Worm (Caenorhabditis elegans) whole organism, L4 larva: ENCODE data around the gene chst-1.

Source experiments
- F26F4.8 ChIP-seq: fragments of 200-800 bp; sonication (Bioruptor generic); conservative IDR thresholded peaks from 2 replicates; pipeline ENCODE4 v1.3.6; 2022; ENCODE audit warnings: missing genetic modification characterization, missing compliant biosample characterization
- F37D6.2 ChIP-seq: sonication (generic microtip); optimal IDR thresholded peaks from 2 replicates; lab custom pipeline; 2016; ENCODE audit warnings: mild to moderate bottlenecking, missing genetic modification characterization, missing compliant biosample characterization
- F49E8.2 ChIP-seq: sonication (generic microtip); optimal IDR thresholded peaks from 2 replicates; lab custom pipeline; 2016; ENCODE audit warnings: missing compliant biosample characterization, mild to moderate bottlenecking, missing genetic modification characterization, borderline replicate concordance
- T20F7.1 ChIP-seq: fragments of 200-800 bp; sonication (Bioruptor generic); optimal IDR thresholded peaks from 2 replicates; lab custom pipeline; 2018; ENCODE audit warnings: mild to moderate bottlenecking, missing genetic modification characterization, missing compliant biosample characterization
- T26A8.4 ChIP-seq: fragments of 200-800 bp; sonication (Bioruptor generic); IDR thresholded peaks from 2 replicates; pipeline ENCODE4 v1.3.6; 2022; ENCODE audit warnings: missing genetic modification characterization, missing compliant biosample characterization
- Y105C5A.15 ChIP-seq: fragments of 200-800 bp; sonication (Bioruptor generic); IDR thresholded peaks from 2 replicates; pipeline ENCODE4 v1.3.6; 2022; ENCODE audit warnings: missing genetic modification characterization, missing compliant biosample characterization
- aha-1 ChIP-seq: fragments of 150-350 bp; peaks from one replicate; lab custom pipeline; 2014; ENCODE audit warnings: missing biosample characterization, missing genetic modification characterization
- ama-1 ChIP-seq: fragments of 150-350 bp; optimal IDR thresholded peaks from 2 replicates; lab custom pipeline; 2014; ENCODE audit warnings: inconsistent platforms, mixed read lengths
- arid-1 ChIP-seq: fragments of 200-800 bp; sonication (Bioruptor generic); conservative IDR thresholded peaks from 2 replicates; pipeline ENCODE4 v1.3.6; 2022; ENCODE audit warnings: missing genetic modification reagents, missing genetic modification characterization, missing compliant biosample characterization
- ceh-82 ChIP-seq: sonication (generic microtip); optimal IDR thresholded peaks from 2 replicates; lab custom pipeline; 2017; ENCODE audit warnings: missing biosample characterization, missing genetic modification characterization
- ctbp-1 ChIP-seq: fragments of 200-800 bp; sonication (Bioruptor generic); IDR thresholded peaks from 2 replicates; pipeline ENCODE4 v1.3.6; 2022; ENCODE audit warnings: missing genetic modification reagents, missing genetic modification characterization, missing compliant biosample characterization
- daf-16 ChIP-seq, 3 experiments: sonication (generic microtip); optimal IDR thresholded peaks; 2 replicates each; lab custom pipeline; 2016 to 2017; ENCODE audit warnings: missing genetic modification characterization in 3 of 3, missing genetic modification reagents in 3 of 3, mild to moderate bottlenecking in 2 of 3, missing compliant biosample characterization in 2 of 3, missing biosample characterization in 1 of 3, moderate library complexity in 1 of 3
- dmd-9 ChIP-seq: fragments of 200-800 bp; sonication (Bioruptor generic); IDR thresholded peaks from 2 replicates; pipeline ENCODE4 v1.3.6; 2022; ENCODE audit warnings: missing genetic modification reagents, missing genetic modification characterization, missing compliant biosample characterization
- dpl-1 ChIP-seq: fragments of 150-350 bp; optimal IDR thresholded peaks from 2 replicates; lab custom pipeline; 2014; ENCODE audit warnings: missing biosample characterization, missing genetic modification reagents, missing genetic modification characterization
- dve-1 ChIP-seq: sonication (generic microtip); optimal IDR thresholded peaks from 2 replicates; lab custom pipeline; 2017; ENCODE audit warnings: antibody characterized with exemption, mild to moderate bottlenecking, missing genetic modification characterization, missing compliant biosample characterization; ENCODE audit not compliant: insufficient read depth
- egl-43 ChIP-seq: fragments of 200-800 bp; sonication (Bioruptor generic); IDR thresholded peaks from 2 replicates; pipeline ENCODE4 v1.3.6; 2022; ENCODE audit warnings: missing genetic modification reagents, missing genetic modification characterization, missing compliant biosample characterization
- hif-1 ChIP-seq, 2 experiments: sonication (generic microtip); optimal IDR thresholded peaks; 2 replicates each; lab custom pipeline; 2016 to 2017; ENCODE audit warnings: missing compliant biosample characterization in 2 of 2, missing genetic modification characterization in 2 of 2, missing genetic modification reagents in 2 of 2, missing genotype in 2 of 2, mild to moderate bottlenecking in 1 of 2
- hlh-11 ChIP-seq: fragments of 200-800 bp; sonication (Bioruptor generic); optimal IDR thresholded peaks from 2 replicates; lab custom pipeline; 2018; ENCODE audit warnings: mild to moderate bottlenecking, missing genetic modification characterization, missing compliant biosample characterization
- hmg-1.1 ChIP-seq: fragments of 200-800 bp; sonication (Bioruptor generic); IDR thresholded peaks from 2 replicates; pipeline ENCODE4 v1.3.6; 2022; ENCODE audit warnings: missing genetic modification reagents, missing genetic modification characterization, missing compliant biosample characterization
- jun-1 ChIP-seq: fragments of 150-350 bp; optimal IDR thresholded peaks from 2 replicates; lab custom pipeline; 2014; ENCODE audit warnings: missing biosample characterization, missing genetic modification reagents, missing genetic modification characterization
- lin-13 ChIP-seq: fragments of 150-350 bp; optimal IDR thresholded peaks from 2 replicates; lab custom pipeline; 2014; ENCODE audit warnings: missing biosample characterization, missing genetic modification reagents, missing genetic modification characterization
- lin-38 ChIP-seq: fragments of 200-800 bp; sonication (Bioruptor generic); IDR thresholded peaks from 2 replicates; pipeline ENCODE4 v1.3.6; 2022; ENCODE audit warnings: missing genetic modification reagents, missing genetic modification characterization, missing compliant biosample characterization
- lin-39 ChIP-seq: fragments of 150-350 bp; optimal IDR thresholded peaks from 2 replicates; lab custom pipeline; 2014; ENCODE audit warnings: missing biosample characterization, missing genetic modification reagents, missing genetic modification characterization
- lsy-2 ChIP-seq, 2 experiments: fragments of 150-350 bp in 1 of 2; sonication (generic microtip) in 1 of 2; optimal IDR thresholded peaks; 2 replicates each; lab custom pipeline; 2014 to 2017; ENCODE audit warnings: missing biosample characterization in 2 of 2, missing genetic modification characterization in 2 of 2
- mep-1 ChIP-seq: fragments of 150-350 bp; sonication (generic microtip); optimal IDR thresholded peaks from 3 replicates; lab custom pipeline; 2014; ENCODE audit warnings: missing biosample characterization, missing genetic modification characterization
- mes-2 ChIP-seq: sonication (generic microtip); optimal IDR thresholded peaks from 2 replicates; lab custom pipeline; 2016; ENCODE audit warnings: missing genotype, mild to moderate bottlenecking, missing genetic modification characterization, missing compliant biosample characterization; ENCODE audit not compliant: poor library complexity, severe bottlenecking
- mxl-3 ChIP-seq: fragments of 200-800 bp; sonication (Bioruptor generic); optimal IDR thresholded peaks from 2 replicates; lab custom pipeline; 2018; ENCODE audit warnings: mild to moderate bottlenecking, missing genetic modification characterization, missing compliant biosample characterization
- nhr-237 ChIP-seq: sonication (generic microtip); optimal IDR thresholded peaks from 2 replicates; lab custom pipeline; 2017; ENCODE audit warnings: missing biosample characterization, missing genetic modification characterization
- nhr-42 ChIP-seq: fragments of 200-800 bp; sonication (Bioruptor generic); IDR thresholded peaks from 2 replicates; pipeline ENCODE4 v1.3.6; 2022; ENCODE audit warnings: missing genetic modification characterization, missing compliant biosample characterization
- nhr-48 ChIP-seq: sonication (generic microtip); optimal IDR thresholded peaks from 2 replicates; lab custom pipeline; 2016; ENCODE audit warnings: mild to moderate bottlenecking, missing genetic modification characterization, missing compliant biosample characterization
- nhr-76 ChIP-seq: fragments of 150-350 bp; optimal IDR thresholded peaks from 2 replicates; lab custom pipeline; 2014; ENCODE audit warnings: missing biosample characterization, missing genetic modification characterization
- pha-4 ChIP-seq, 2 experiments: fragments of 150-350 bp in 1 of 2; fragments of 200-800 bp in 1 of 2; sonication (Bioruptor generic) in 1 of 2; IDR thresholded peaks in 1 of 2; optimal IDR thresholded peaks in 1 of 2; 2 replicates each; pipeline versions ENCODE4 v1.3.6 to Lab custom; 2014 to 2022; ENCODE audit warnings: missing genetic modification characterization in 2 of 2, missing genetic modification reagents in 2 of 2, missing biosample characterization in 1 of 2, missing compliant biosample characterization in 1 of 2
- rbr-2 ChIP-seq: sonication (generic microtip); optimal IDR thresholded peaks from 2 replicates; lab custom pipeline; 2016; ENCODE audit warnings: missing genotype, missing genetic modification characterization, missing compliant biosample characterization
- unc-130 ChIP-seq: sonication (generic microtip); optimal IDR thresholded peaks from 2 replicates; lab custom pipeline; 2016; ENCODE audit warnings: missing genetic modification reagents, missing genetic modification characterization, missing compliant biosample characterization
- unc-39 ChIP-seq: sonication (generic microtip); optimal IDR thresholded peaks from 2 replicates; lab custom pipeline; 2017; ENCODE audit warnings: missing biosample characterization, missing genetic modification characterization
- unc-62 ChIP-seq, 3 experiments: fragments of 150-350 bp in 1 of 3; sonication (generic microtip); optimal IDR thresholded peaks in 2 of 3; peaks in 1 of 3; 1 replicate in 1 of 3; 2 replicates in 2 of 3; lab custom pipeline; 2014 to 2017; ENCODE audit warnings: missing biosample characterization in 3 of 3, missing genetic modification characterization in 3 of 3, missing genetic modification reagents in 3 of 3, missing genotype in 1 of 3
- vab-7 ChIP-seq: fragments of 200-800 bp; sonication (Bioruptor generic); IDR thresholded peaks from 2 replicates; pipeline ENCODE4 v1.3.6; 2022; ENCODE audit warnings: missing genetic modification reagents, missing genetic modification characterization, missing compliant biosample characterization
- ztf-11 ChIP-seq: fragments of 150-350 bp; optimal IDR thresholded peaks from 2 replicates; lab custom pipeline; 2014; ENCODE audit warnings: missing biosample characterization, missing genetic modification characterization
- ztf-7 ChIP-seq: fragments of 150-350 bp; optimal IDR thresholded peaks from 2 replicates; lab custom pipeline; 2014; ENCODE audit warnings: missing biosample characterization, missing genetic modification characterization

chst-1 gene

DNA sequence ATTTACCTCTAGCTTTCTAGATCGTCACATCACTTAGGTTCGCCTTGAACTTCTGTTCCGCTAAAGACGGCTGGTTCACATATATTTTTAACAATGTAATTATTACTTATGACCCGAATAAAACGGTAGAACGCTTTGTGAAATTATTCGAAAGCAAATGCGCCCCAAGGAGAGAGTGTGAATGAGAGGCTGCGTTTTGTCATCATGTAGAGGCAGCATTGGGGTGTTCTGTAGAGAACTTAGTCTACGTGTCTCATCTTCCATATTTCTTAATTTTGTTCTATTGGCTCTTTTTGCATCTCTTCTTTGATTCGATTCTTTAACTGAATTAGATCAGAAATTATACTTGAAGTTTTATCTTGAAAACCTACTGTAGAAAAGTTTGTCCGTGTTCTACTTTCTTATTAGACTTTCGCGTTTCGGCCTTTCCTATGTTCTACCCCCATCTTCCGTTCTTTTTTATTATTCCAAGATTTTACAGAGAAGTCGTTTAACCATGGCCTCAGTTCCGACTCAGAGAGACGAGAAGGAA lies 31.3 kb upstream of the chst-1 start, which contains the start of gene cdc-48.2:
Gene cdc-48.2, plus strand, starts transcription at position 482 of the 532 bp plus-strand sequence.
- TF ChIP-seq lin-38 (GFP tag; lab: Robert Waterston, UW): peak; percentile 48
- no peak for TF ChIP-seq ztf-11 (tag; lab: Kevin White, UChicago)
- peak in 1 of 2 experiments; percentile 62 for TF ChIP-seq lsy-2 (tag; optimal IDR thresholded peaks at IDR 0.05; lab: Kevin White, UChicago)
- TF ChIP-seq unc-39 (tag; lab: Kevin White, UChicago): no peak
- TF ChIP-seq mes-2 (tag; lab: Kevin White, UChicago): peak; percentile 35
- TF ChIP-seq ctbp-1 (GFP tag; lab: Robert Waterston, UW): 0 out of 2 replicates have a peak, but pooled peaks have one; percentile 28
- TF ChIP-seq mxl-3 (GFP tag; lab: Kevin White, UChicago): peak; percentile 7

DNA sequence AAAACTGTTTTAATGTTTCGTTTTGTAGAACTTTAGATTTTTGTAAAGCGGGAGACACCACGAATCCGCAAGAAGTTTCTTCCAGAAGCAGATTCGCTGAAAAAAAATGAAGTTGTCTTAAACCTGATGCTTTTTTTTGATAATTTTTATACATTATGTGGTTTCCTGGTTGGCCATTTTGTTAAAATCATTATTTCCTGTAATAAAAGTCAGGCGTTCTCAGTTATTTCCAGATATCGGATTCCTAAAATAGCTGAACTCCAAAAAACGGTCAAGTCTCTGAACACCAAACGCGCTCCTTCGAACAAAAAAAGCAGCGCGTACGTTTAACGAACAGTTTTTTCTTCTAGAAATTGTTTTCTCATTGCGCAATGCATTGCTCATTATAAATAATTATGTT lies 30.6 kb upstream of the chst-1 start:
- TF ChIP-seq vab-7 (GFP tag; lab: Robert Waterston, UW): no peak
- TF ChIP-seq mep-1 (tag; lab: Kevin White, UChicago): peak; percentile 30
- TF ChIP-seq mes-2 (tag; lab: Kevin White, UChicago): peak; percentile 43
- TF ChIP-seq rbr-2 (tag; lab: Kevin White, UChicago): no peak
- TF ChIP-seq lin-38 (GFP tag; lab: Robert Waterston, UW): peak; percentile 74
- TF ChIP-seq unc-130 (GFP tag; lab: Kevin White, UChicago): peak; percentile 32
- TF ChIP-seq lsy-2 (tag; optimal IDR thresholded peaks at IDR 0.05; lab: Kevin White, UChicago): peak in 1 of 2 experiments; percentile 59
- no peak for TF ChIP-seq T20F7.1
- peak; percentile 41 for TF ChIP-seq dpl-1 (GFP tag; lab: Kevin White, UChicago)
- peak; percentile 41 for TF ChIP-seq aha-1 (tag; lab: Kevin White, UChicago)
- TF ChIP-seq jun-1: no peak
- no peak for TF ChIP-seq F37D6.2 (tag; lab: Kevin White, UChicago)
- peak in 1 of 2 experiments; percentile 67 for TF ChIP-seq hif-1 (tag; optimal IDR thresholded peaks at IDR 0.05; lab: Kevin White, UChicago)
- TF ChIP-seq hmg-1.1 (GFP tag; lab: Robert Waterston, UW): peak; percentile 44; the same call in 1 of the 2 replicates
- TF ChIP-seq dve-1 (tag; lab: Kevin White, UChicago): no peak
- no peak for TF ChIP-seq ama-1
- no peak for TF ChIP-seq nhr-76 (tag; lab: Kevin White, UChicago)
- TF ChIP-seq, all 104 proteins: peak for 9

DNA sequence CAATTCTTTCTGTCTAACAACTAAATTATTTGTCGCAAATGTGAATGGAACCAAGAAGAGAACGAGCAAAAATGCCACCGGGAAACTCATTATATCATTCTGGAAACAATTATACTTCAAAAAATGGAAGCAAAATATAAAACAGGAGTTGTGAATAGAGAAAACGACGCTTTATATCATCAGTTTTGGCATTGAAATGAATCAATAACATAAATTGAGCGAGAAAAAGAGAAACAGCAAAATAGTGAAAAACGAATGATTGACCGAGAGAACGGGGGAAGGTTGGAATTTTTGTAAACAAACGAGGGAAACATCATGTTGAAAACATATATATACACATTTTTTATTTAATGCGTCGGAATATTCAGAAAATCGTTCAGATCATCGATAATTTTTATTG lies 30.0 kb upstream of the chst-1 start, which contains the start of gene ctns-1:
Gene ctns-1, minus strand, starts transcription at position 101 of the 400 bp plus-strand sequence.
- TF ChIP-seq F49E8.2 (no peak), dmd-9 (GFP tag; lab: Robert Waterston, UW) (no peak), lin-39 (no peak), egl-43 (GFP tag; lab: Robert Waterston, UW) (no peak), Y105C5A.15 (GFP tag; lab: Robert Waterston, UW) (no peak), nhr-76 (tag; lab: Kevin White, UChicago) (no peak), pha-4 (GFP tag; IDR thresholded peaks at IDR 0.05; lab: Robert Waterston, UW) (no peak), pha-4 (tag; optimal IDR thresholded peaks at IDR 0.05; lab: Kevin White, UChicago) (no peak), T26A8.4 (GFP tag; lab: Robert Waterston, UW) (no peak), lin-13 (GFP tag; lab: Kevin White, UChicago) (no peak), ctbp-1 (GFP tag; lab: Robert Waterston, UW) (no peak), arid-1 (no peak), ztf-7 (tag; lab: Kevin White, UChicago) (no peak), hlh-11 (no peak), lin-38 (GFP tag; lab: Robert Waterston, UW) (peak; percentile 10; the same call in 1 of the 2 replicates), ceh-82 (tag; lab: Kevin White, UChicago) (no peak), unc-130 (GFP tag; lab: Kevin White, UChicago) (no peak), daf-16 (GFP tag; optimal IDR thresholded peaks at IDR 0.05; lab: Kevin White, UChicago) (no peak), daf-16 (tag; optimal IDR thresholded peaks at IDR 0.05; lab: Kevin White, UChicago) (peak; percentile 54), vab-7 (GFP tag; lab: Robert Waterston, UW) (no peak), nhr-42 (no peak), F26F4.8 (no peak), nhr-237 (tag; lab: Kevin White, UChicago) (no peak), F37D6.2 (tag; lab: Kevin White, UChicago) (no peak), unc-62 (GFP tag; optimal IDR thresholded peaks at IDR 0.05 in 1 of 2; lab: Kevin White, UChicago) (no peak), unc-62 (tag; optimal IDR thresholded peaks at IDR 0.05; lab: Kevin White, UChicago) (no peak), aha-1 (tag; lab: Kevin White, UChicago) (no peak), mes-2 (tag; lab: Kevin White, UChicago) (peak; percentile 8), nhr-48 (tag; lab: Kevin White, UChicago) (no peak)
